Worm (Caenorhabditis elegans) whole organism, L2 larva: Measurements from ENCODE around the gene F01G10.6.

Experiments
- blmp-1 ChIP-seq: sonication (generic microtip); optimal IDR thresholded peaks from 2 replicates; lab custom pipeline; 2017; ENCODE audit warnings: missing genetic modification characterization, mild to moderate bottlenecking, missing compliant biosample characterization, antibody characterized with exemption, moderate library complexity; ENCODE audit not compliant: insufficient read depth
- ceh-82 ChIP-seq: fragments of 150-350 bp; optimal IDR thresholded peaks from 2 replicates; lab custom pipeline; 2014; ENCODE audit warnings: missing biosample characterization, missing genetic modification characterization
- dmd-4 ChIP-seq: sonication (generic microtip); optimal IDR thresholded peaks from 2 replicates; lab custom pipeline; 2017; ENCODE audit warnings: missing biosample characterization, missing genetic modification characterization
- elt-1 ChIP-seq: fragments of 150-350 bp; optimal IDR thresholded peaks from 2 replicates; lab custom pipeline; 2014; ENCODE audit warnings: missing biosample characterization, missing genetic modification characterization
- lsy-2 ChIP-seq, 2 experiments: fragments of 150-350 bp in 1 of 2; sonication (generic microtip) in 1 of 2; optimal IDR thresholded peaks; 2 replicates each; lab custom pipeline; 2014 to 2017; ENCODE audit warnings: missing biosample characterization in 2 of 2, missing genetic modification characterization in 2 of 2
- mdl-1 ChIP-seq, 2 experiments: fragments of 150-350 bp in 1 of 2; sonication (generic microtip) in 1 of 2; optimal IDR thresholded peaks; 2 replicates each; lab custom pipeline; 2017; ENCODE audit warnings: missing biosample characterization in 2 of 2, missing genetic modification characterization in 2 of 2
- nhr-10 ChIP-seq: sonication (generic microtip); optimal IDR thresholded peaks from 2 replicates; lab custom pipeline; 2017; ENCODE audit warnings: missing biosample characterization, missing genetic modification characterization
- nhr-12 ChIP-seq: fragments of 150-350 bp; optimal IDR thresholded peaks from 2 replicates; lab custom pipeline; 2014; ENCODE audit warnings: missing biosample characterization, missing genetic modification characterization
- unc-62 ChIP-seq: fragments of 150-350 bp; optimal IDR thresholded peaks from 2 replicates; lab custom pipeline; 2014; ENCODE audit warnings: missing biosample characterization, missing genetic modification reagents, missing genetic modification characterization

ce11 chrIV:10236106-10236505 is 8.7 kb upstream of the F01G10.6 start:
- no peak for TF ChIP-seq elt-1 (tag; lab: Kevin White, UChicago)
- TF ChIP-seq nhr-10 (tag; lab: Kevin White, UChicago) = no peak
- TF ChIP-seq lsy-2 (tag; optimal IDR thresholded peaks at IDR 0.05; lab: Kevin White, UChicago) = no peak
- TF ChIP-seq blmp-1 (tag; lab: Kevin White, UChicago) = no peak
- no peak for TF ChIP-seq ceh-82 (tag; lab: Kevin White, UChicago)
- no peak for TF ChIP-seq mdl-1 (tag; optimal IDR thresholded peaks at IDR 0.05; lab: Kevin White, UChicago)
- TF ChIP-seq unc-62 = no peak
- no peak for TF ChIP-seq nhr-12 (tag; lab: Kevin White, UChicago)
- TF ChIP-seq dmd-4 = no peak
